Worm (Caenorhabditis elegans) whole organism, L4/young adult: ENCODE measurements around the gene apl-1.

ENCODE experiments used
- W03F9.2 ChIP-seq: fragments of 150-350 bp; optimal IDR thresholded peaks from 2 replicates; lab custom pipeline; 2014; ENCODE audit warnings: missing biosample characterization, missing genetic modification characterization
- him-1 ChIP-seq: sonication (generic microtip); optimal IDR thresholded peaks from 2 replicates; lab custom pipeline; 2016; ENCODE audit warnings: missing genotype, missing genetic modification reagents, missing genetic modification characterization, missing compliant biosample characterization

DNA sequence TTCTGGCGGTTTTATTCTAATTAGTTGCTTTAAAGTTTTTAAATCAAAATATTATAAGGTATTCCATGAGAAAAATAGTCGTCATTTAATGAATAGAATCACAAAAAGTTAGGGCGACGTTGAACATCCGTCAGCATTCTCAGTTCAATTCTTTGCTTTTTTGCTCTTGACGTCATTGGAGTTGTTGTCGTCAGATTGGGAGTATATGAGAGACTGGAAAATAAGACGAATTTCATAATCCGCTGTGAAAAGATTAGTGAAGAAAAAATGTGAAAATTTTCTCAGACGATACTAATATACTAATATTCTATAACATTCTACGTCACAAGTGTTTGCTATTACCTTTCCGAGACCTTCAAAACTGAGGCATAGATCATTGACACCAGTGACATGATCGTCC lies 34.7 kb upstream of the apl-1 start:
- no peak for TF ChIP-seq him-1 (tag; lab: Kevin White, UChicago)
- no peak for TF ChIP-seq W03F9.2 (tag; lab: Kevin White, UChicago)
